Fruit fly (Drosophila melanogaster) whole organism: ENCODE results near the gene CG34129.

Experiments
- CG8478 ChIP-seq: fragments of >200 bp; optimal IDR thresholded peaks from 2 replicates; lab custom pipeline; 2018; ENCODE audit warnings: inconsistent platforms
- EcR ChIP-seq, 2 experiments: fragments of >200 bp; optimal IDR thresholded peaks; 2 replicates each; lab custom pipeline; 2017; ENCODE audit warnings: missing biosample characterization in 2 of 2, missing genetic modification characterization in 2 of 2, missing genetic modification reagents in 2 of 2
- pan ChIP-seq: fragments of >200 bp; optimal IDR thresholded peaks from 2 replicates; lab custom pipeline; 2017
- usp ChIP-seq: fragments of >200 bp; optimal IDR thresholded peaks from 2 replicates; lab custom pipeline; 2017; ENCODE audit warnings: missing biosample characterization, missing genetic modification characterization, mixed read lengths

DNA sequence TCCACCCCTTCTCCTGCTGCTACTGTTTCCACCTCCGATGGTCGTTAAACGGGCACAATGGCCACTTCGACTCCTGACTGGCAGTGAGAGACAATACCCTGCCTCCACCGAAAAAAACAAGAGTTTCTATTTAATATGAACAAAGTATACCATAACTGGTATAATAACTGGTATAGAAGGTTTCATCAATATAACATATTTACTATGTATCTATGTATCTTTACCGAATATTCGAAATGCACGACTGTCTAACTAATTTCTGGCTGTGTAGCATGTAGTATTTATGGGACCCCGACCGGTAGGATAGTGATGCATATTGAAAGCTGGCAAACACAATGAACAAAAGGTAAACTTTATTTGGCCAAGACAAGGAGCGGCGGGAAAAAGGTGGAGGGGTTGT is 9.0 kb downstream of the CG34129 start:
- no peak for TF ChIP-seq usp
- no peak for TF ChIP-seq EcR (GFP tag; optimal IDR thresholded peaks at IDR 0.05; lab: Kevin White, UChicago)
- TF ChIP-seq pan (lab: Kevin White, UChicago): no peak
- no peak for TF ChIP-seq CG8478 (lab: Kevin White, UChicago)
